Worm (Caenorhabditis elegans) whole organism, young adult: Measurements from ENCODE around the gene H34I24.1.

Source experiments
- B0035.1 ChIP-seq: sonication (generic microtip); optimal IDR thresholded peaks from 2 replicates; lab custom pipeline; 2016; ENCODE audit warnings: missing genetic modification characterization, mild to moderate bottlenecking, missing compliant biosample characterization, missing genotype, missing genetic modification reagents
- B0261.1 ChIP-seq: sonication (generic microtip); optimal IDR thresholded peaks from 2 replicates; lab custom pipeline; 2016; ENCODE audit warnings: mild to moderate bottlenecking, missing genetic modification characterization, moderate library complexity, missing compliant biosample characterization
- C17E4.6 ChIP-seq: fragments of 200-800 bp; sonication (Bioruptor generic); IDR thresholded peaks from 2 replicates; pipeline ENCODE4 v1.3.6; 2022; ENCODE audit warnings: missing genetic modification reagents, missing genetic modification characterization, missing compliant biosample characterization
- F23B12.7 ChIP-seq: sonication (generic microtip); optimal IDR thresholded peaks from 2 replicates; lab custom pipeline; 2017; ENCODE audit warnings: missing genetic modification characterization, mild to moderate bottlenecking, missing compliant biosample characterization, antibody characterized with exemption, moderate library complexity; ENCODE audit not compliant: insufficient read depth
- F57A8.1 ChIP-seq: fragments of 200-800 bp; sonication (Bioruptor generic); optimal IDR thresholded peaks from 2 replicates; lab custom pipeline; 2018; ENCODE audit warnings: mild to moderate bottlenecking, missing genetic modification characterization, moderate library complexity, missing compliant biosample characterization
- K11D2.4 ChIP-seq: fragments of 200-800 bp; sonication (Bioruptor generic); IDR thresholded peaks from 2 replicates; pipeline ENCODE4 v1.3.6; 2022; ENCODE audit warnings: missing genetic modification reagents, missing genetic modification characterization, missing compliant biosample characterization
- Y67H2A.10 ChIP-seq: fragments of 200-800 bp; sonication (Bioruptor generic); conservative IDR thresholded peaks from 2 replicates; pipeline ENCODE4 v1.3.6; 2022; ENCODE audit warnings: missing genetic modification reagents, missing genetic modification characterization, missing compliant biosample characterization
- Y79H2A.3 ChIP-seq: fragments of 200-800 bp; sonication (Bioruptor generic); conservative IDR thresholded peaks from 2 replicates; pipeline ENCODE4 v1.3.6; 2022; ENCODE audit warnings: missing genetic modification reagents, missing genetic modification characterization, missing compliant biosample characterization
- ZK185.1 ChIP-seq: sonication (generic microtip); optimal IDR thresholded peaks from 2 replicates; lab custom pipeline; 2016; ENCODE audit warnings: mild to moderate bottlenecking, missing genetic modification characterization, missing compliant biosample characterization; ENCODE audit not compliant: poor library complexity, severe bottlenecking
- aptf-3 ChIP-seq: fragments of 200-800 bp; sonication (Bioruptor generic); IDR thresholded peaks from 2 replicates; pipeline ENCODE4 v1.3.6; 2022; ENCODE audit warnings: missing genetic modification characterization, missing compliant biosample characterization
- athp-1 ChIP-seq: sonication (generic microtip); optimal IDR thresholded peaks from 2 replicates; lab custom pipeline; 2017; ENCODE audit warnings: mild to moderate bottlenecking, missing genetic modification characterization, missing compliant biosample characterization
- attf-3 ChIP-seq: fragments of 200-800 bp; sonication (Bioruptor generic); conservative IDR thresholded peaks from 2 replicates; pipeline ENCODE4 v1.3.6; 2022; ENCODE audit warnings: missing genetic modification reagents, missing genetic modification characterization, missing compliant biosample characterization
- attf-5 ChIP-seq: fragments of 200-800 bp; sonication (Bioruptor generic); optimal IDR thresholded peaks from 2 replicates; lab custom pipeline; 2018; ENCODE audit warnings: mild to moderate bottlenecking, missing genetic modification characterization, missing compliant biosample characterization
- bed-2 ChIP-seq: fragments of 200-800 bp; sonication (Bioruptor generic); IDR thresholded peaks from 2 replicates; pipeline ENCODE4 v1.3.6; 2022; ENCODE audit warnings: missing genetic modification reagents, missing genetic modification characterization, missing compliant biosample characterization
- ccch-3 ChIP-seq: fragments of 200-800 bp; sonication (Bioruptor generic); optimal IDR thresholded peaks from 2 replicates; lab custom pipeline; 2018; ENCODE audit warnings: mild to moderate bottlenecking, missing genetic modification characterization, missing compliant biosample characterization
- cebp-2 ChIP-seq: fragments of 200-800 bp; sonication (Bioruptor generic); IDR thresholded peaks from 2 replicates; pipeline ENCODE4 v1.3.6; 2022; ENCODE audit warnings: missing genetic modification characterization, missing compliant biosample characterization
- ceh-100 ChIP-seq: fragments of 200-800 bp; sonication (Bioruptor generic); IDR thresholded peaks from 2 replicates; pipeline ENCODE4 v1.3.6; 2022; ENCODE audit warnings: missing genetic modification reagents, missing genetic modification characterization, missing compliant biosample characterization
- egrh-3 ChIP-seq: fragments of 200-800 bp; sonication (Bioruptor generic); IDR thresholded peaks from 2 replicates; pipeline ENCODE4 v1.3.6; 2022; ENCODE audit warnings: missing genetic modification reagents, missing genetic modification characterization, missing compliant biosample characterization
- ets-4 ChIP-seq: fragments of 200-800 bp; sonication (Bioruptor generic); optimal IDR thresholded peaks from 2 replicates; lab custom pipeline; 2018; ENCODE audit warnings: mild to moderate bottlenecking, missing genetic modification characterization, missing compliant biosample characterization
- him-1 ChIP-seq: sonication (generic microtip); optimal IDR thresholded peaks from 2 replicates; lab custom pipeline; 2016; ENCODE audit warnings: missing genotype, missing genetic modification reagents, missing genetic modification characterization, missing compliant biosample characterization
- hlh-12 ChIP-seq: sonication (generic microtip); optimal IDR thresholded peaks from 2 replicates; lab custom pipeline; 2016; ENCODE audit warnings: missing genetic modification characterization, missing compliant biosample characterization
- hmg-1.2 ChIP-seq: fragments of 200-800 bp; sonication (Bioruptor generic); IDR thresholded peaks from 2 replicates; pipeline ENCODE4 v1.3.6; 2022; ENCODE audit warnings: missing genetic modification reagents, missing genetic modification characterization, missing compliant biosample characterization
- lin-26 ChIP-seq: fragments of 200-800 bp; sonication (Bioruptor generic); IDR thresholded peaks from 2 replicates; pipeline ENCODE4 v1.3.6; 2022; ENCODE audit warnings: missing genetic modification reagents, missing genetic modification characterization, missing compliant biosample characterization
- lin-54 ChIP-seq: fragments of 200-800 bp; sonication (Bioruptor generic); optimal IDR thresholded peaks from 2 replicates; lab custom pipeline; 2018; ENCODE audit warnings: mild to moderate bottlenecking, missing genetic modification characterization, missing compliant biosample characterization
- madf-3 ChIP-seq: fragments of 200-800 bp; sonication (Bioruptor generic); IDR thresholded peaks from 2 replicates; pipeline ENCODE4 v1.3.6; 2022; ENCODE audit warnings: missing genetic modification reagents, missing genetic modification characterization, missing compliant biosample characterization
- madf-6 ChIP-seq: fragments of 200-800 bp; sonication (Bioruptor generic); IDR thresholded peaks from 2 replicates; pipeline ENCODE4 v1.3.6; 2022; ENCODE audit warnings: missing genetic modification reagents, missing genetic modification characterization, missing compliant biosample characterization
- mcd-1 ChIP-seq: fragments of 200-800 bp; sonication (Bioruptor generic); IDR thresholded peaks from 2 replicates; pipeline ENCODE4 v1.3.6; 2022; ENCODE audit warnings: missing genetic modification reagents, missing genetic modification characterization, missing compliant biosample characterization
- nfya-2 ChIP-seq: fragments of 200-800 bp; sonication (Bioruptor generic); IDR thresholded peaks from 2 replicates; pipeline ENCODE4 v1.3.6; 2022; ENCODE audit warnings: missing genetic modification reagents, missing genetic modification characterization, missing compliant biosample characterization
- nfyb-1 ChIP-seq: fragments of 200-800 bp; sonication (Bioruptor generic); IDR thresholded peaks from 2 replicates; pipeline ENCODE4 v1.3.6; 2022; ENCODE audit warnings: missing genetic modification reagents, missing genetic modification characterization, missing compliant biosample characterization
- nhr-179 ChIP-seq: sonication (generic microtip); optimal IDR thresholded peaks from 2 replicates; lab custom pipeline; 2016; ENCODE audit warnings: mild to moderate bottlenecking, missing genetic modification characterization, missing compliant biosample characterization
- nhr-27 ChIP-seq: fragments of 200-800 bp; sonication (Bioruptor generic); optimal IDR thresholded peaks from 2 replicates; lab custom pipeline; 2018; ENCODE audit warnings: mild to moderate bottlenecking, missing genetic modification characterization, moderate library complexity, missing compliant biosample characterization
- nhr-80 ChIP-seq: sonication (generic microtip); optimal IDR thresholded peaks from 2 replicates; lab custom pipeline; 2016; ENCODE audit warnings: missing genetic modification characterization, missing compliant biosample characterization
- nhr-90 ChIP-seq: sonication (generic microtip); optimal IDR thresholded peaks from 2 replicates; lab custom pipeline; 2016; ENCODE audit warnings: missing genotype, mild to moderate bottlenecking, missing genetic modification characterization, missing compliant biosample characterization
- repo-1 ChIP-seq: sonication (generic microtip); optimal IDR thresholded peaks from 2 replicates; lab custom pipeline; 2017; ENCODE audit warnings: mild to moderate bottlenecking, missing genetic modification characterization, missing compliant biosample characterization
- sea-2 ChIP-seq: fragments of 200-800 bp; sonication (Bioruptor generic); IDR thresholded peaks from 2 replicates; pipeline ENCODE4 v1.3.6; 2022; ENCODE audit warnings: missing genetic modification characterization, missing compliant biosample characterization
- snpc-1.1 ChIP-seq: sonication (generic microtip); optimal IDR thresholded peaks from 2 replicates; lab custom pipeline; 2017; ENCODE audit warnings: missing genetic modification characterization, mild to moderate bottlenecking, missing compliant biosample characterization, antibody characterized with exemption, moderate library complexity, missing genotype, missing genetic modification reagents; ENCODE audit not compliant: insufficient read depth
- somi-1 ChIP-seq: fragments of 200-800 bp; sonication (Bioruptor generic); optimal IDR thresholded peaks from 2 replicates; lab custom pipeline; 2018; ENCODE audit warnings: mild to moderate bottlenecking, missing genetic modification characterization, missing compliant biosample characterization
- tbp1 ChIP-seq: fragments of 200-800 bp; sonication (Bioruptor generic); optimal IDR thresholded peaks from 2 replicates; lab custom pipeline; 2018; ENCODE audit warnings: mild to moderate bottlenecking, missing genetic modification characterization, missing compliant biosample characterization
- tlf-1 ChIP-seq: fragments of 200-800 bp; sonication (Bioruptor generic); optimal IDR thresholded peaks from 2 replicates; lab custom pipeline; 2018; ENCODE audit warnings: mild to moderate bottlenecking, missing genetic modification characterization, missing compliant biosample characterization
- unc-62 ChIP-seq: fragments of 150-350 bp; optimal IDR thresholded peaks from 2 replicates; lab custom pipeline; 2014; ENCODE audit warnings: missing biosample characterization, missing genetic modification reagents, missing genetic modification characterization
- zfh-2 ChIP-seq: fragments of 200-800 bp; sonication (Bioruptor generic); conservative IDR thresholded peaks from 2 replicates; pipeline ENCODE4 v1.3.6; 2022; ENCODE audit warnings: missing genetic modification reagents, missing genetic modification characterization, missing compliant biosample characterization
- ztf-22 ChIP-seq: fragments of 200-800 bp; sonication (Bioruptor generic); optimal IDR thresholded peaks from 2 replicates; lab custom pipeline; 2018; ENCODE audit warnings: mild to moderate bottlenecking, missing genetic modification characterization, moderate library complexity, missing compliant biosample characterization
- ztf-25 ChIP-seq: fragments of 200-800 bp; sonication (Bioruptor generic); IDR thresholded peaks from 2 replicates; pipeline ENCODE4 v1.3.6; 2022; ENCODE audit warnings: missing genetic modification reagents, missing genetic modification characterization, missing compliant biosample characterization
- ztf-6 ChIP-seq: fragments of 200-800 bp; sonication (Bioruptor generic); IDR thresholded peaks from 2 replicates; pipeline ENCODE4 v1.3.6; 2022; ENCODE audit warnings: missing genetic modification reagents, missing genetic modification characterization, missing compliant biosample characterization

Gene H34I24.1

ce11 chrIII:2818980-2819379 is 27.9 kb upstream of the H34I24.1 start, which contains the start of gene pipp-4P:
pipp-4P (plus strand) TSS chrIII:2819280.
- TF ChIP-seq lin-26 (GFP tag; lab: Robert Waterston, UW) (no peak), ztf-25 (GFP tag; lab: Robert Waterston, UW) (no peak), ztf-22 (GFP tag; lab: Kevin White, UChicago) (no peak), madf-6 (GFP tag; lab: Robert Waterston, UW) (no peak), ets-4 (GFP tag; lab: Kevin White, UChicago) (no peak), egrh-3 (GFP tag; lab: Robert Waterston, UW) (no peak), madf-3 (GFP tag; lab: Robert Waterston, UW) (no peak), nhr-179 (tag; lab: Kevin White, UChicago) (no peak), ZK185.1 (tag; lab: Kevin White, UChicago) (no peak), nfya-2 (GFP tag; lab: Robert Waterston, UW) (no peak), attf-5 (GFP tag; lab: Kevin White, UChicago) (no peak), bed-2 (GFP tag; lab: Robert Waterston, UW) (no peak), athp-1 (tag; lab: Kevin White, UChicago) (no peak), nhr-90 (no peak), mcd-1 (GFP tag; lab: Robert Waterston, UW) (no peak), tbp1 (no peak), ztf-6 (GFP tag; lab: Robert Waterston, UW) (no peak), B0035.1 (tag; lab: Kevin White, UChicago) (no peak), hmg-1.2 (no peak)

ce11 chrIII:2826770-2827169 is 20.1 kb upstream of the H34I24.1 start, which contains the start of gene Y71H2AM.1:
Y71H2AM.1 (plus strand) TSS chrIII:2827070.
- TF ChIP-seq unc-62 (GFP tag; lab: Kevin White, UChicago) = no peak
- no peak for TF ChIP-seq tlf-1 (GFP tag; lab: Kevin White, UChicago)
- no peak for TF ChIP-seq nhr-27 (tag; lab: Kevin White, UChicago)
- no peak for TF ChIP-seq nfyb-1
- no peak for TF ChIP-seq hlh-12 (tag; lab: Kevin White, UChicago)
- no peak for TF ChIP-seq aptf-3 (GFP tag; lab: Robert Waterston, UW)
- no peak for TF ChIP-seq Y67H2A.10 (GFP tag; lab: Robert Waterston, UW)
- no peak for TF ChIP-seq B0261.1 (tag; lab: Kevin White, UChicago)
- TF ChIP-seq zfh-2 = no peak
- TF ChIP-seq sea-2 (GFP tag; lab: Robert Waterston, UW) = no peak
- TF ChIP-seq K11D2.4 (GFP tag; lab: Robert Waterston, UW) = no peak

- TF ChIP-seq him-1 (tag; lab: Kevin White, UChicago) = no peak
- no peak for TF ChIP-seq ccch-3 (GFP tag; lab: Kevin White, UChicago)
- TF ChIP-seq snpc-1.1 (tag; lab: Kevin White, UChicago) = no peak
- no peak for TF ChIP-seq repo-1 (tag; lab: Kevin White, UChicago)
- TF ChIP-seq cebp-2 (GFP tag; lab: Robert Waterston, UW) = no peak
- no peak for TF ChIP-seq F23B12.7 (tag; lab: Kevin White, UChicago)
- TF ChIP-seq sea-2 (GFP tag; lab: Robert Waterston, UW) = no peak
- TF ChIP-seq hmg-1.2 = no peak
- no peak for TF ChIP-seq B0035.1 (tag; lab: Kevin White, UChicago)
- no peak for TF ChIP-seq Y79H2A.3
- no peak for TF ChIP-seq zfh-2
- TF ChIP-seq ZK185.1 (tag; lab: Kevin White, UChicago) = no peak
- TF ChIP-seq nhr-80 = no peak
- no peak for TF ChIP-seq lin-54 (GFP tag; lab: Kevin White, UChicago)
- TF ChIP-seq somi-1 (GFP tag; lab: Kevin White, UChicago) = no peak
- TF ChIP-seq F57A8.1 = no peak
- no peak for TF ChIP-seq ceh-100 (GFP tag; lab: Robert Waterston, UW)
- TF ChIP-seq egrh-3 (GFP tag; lab: Robert Waterston, UW) = no peak
- TF ChIP-seq attf-3 = no peak
- TF ChIP-seq C17E4.6 (GFP tag; lab: Robert Waterston, UW) = no peak
Observed at ce11 chrIII:2832483-2832882, 14.4 kb upstream of the H34I24.1 start, which contains the start of gene Y71H2AM.29. Y71H2AM.29 (plus strand) TSS chrIII:2832783.
